Worm (Caenorhabditis elegans) whole organism, midembryonic: ENCODE data around the gene K07C11.10.

Experiments
- T22C8.4 ChIP-seq: fragments of 200-800 bp; sonication (Bioruptor generic); IDR thresholded peaks from 2 replicates; pipeline ENCODE4 v1.3.6; 2022; ENCODE audit warnings: missing genetic modification characterization, missing compliant biosample characterization
- cog-1 ChIP-seq: sonication (generic microtip); optimal IDR thresholded peaks from 2 replicates; lab custom pipeline; 2016; ENCODE audit warnings: missing genetic modification characterization, missing compliant biosample characterization
- flt-1 ChIP-seq: fragments of 200-800 bp; sonication (Bioruptor generic); IDR thresholded peaks from 2 replicates; pipeline ENCODE4 v1.3.6; 2022; ENCODE audit warnings: missing genetic modification characterization, missing compliant biosample characterization
- klf-2 ChIP-seq: fragments of 200-800 bp; sonication (Bioruptor generic); conservative IDR thresholded peaks from 2 replicates; pipeline ENCODE4 v1.3.6; 2022; ENCODE audit warnings: missing genetic modification reagents, missing genetic modification characterization, missing compliant biosample characterization
- med-1 ChIP-seq: sonication (generic microtip); optimal IDR thresholded peaks from 2 replicates; lab custom pipeline; 2017; ENCODE audit warnings: missing genetic modification characterization, mild to moderate bottlenecking, missing compliant biosample characterization, antibody characterized with exemption, missing genetic modification reagents; ENCODE audit not compliant: insufficient read depth
- ref-1 ChIP-seq: fragments of 200-800 bp; sonication (Bioruptor generic); conservative IDR thresholded peaks from 2 replicates; pipeline ENCODE4 v1.3.6; 2022; ENCODE audit warnings: missing genetic modification reagents, missing genetic modification characterization, missing compliant biosample characterization
- tab-1 ChIP-seq: fragments of 200-800 bp; sonication (Bioruptor generic); IDR thresholded peaks from 2 replicates; pipeline ENCODE4 v1.3.6; 2022; ENCODE audit warnings: missing genetic modification characterization, missing compliant biosample characterization
- ztf-23 ChIP-seq: fragments of 200-800 bp; sonication (Bioruptor generic); IDR thresholded peaks from 2 replicates; pipeline ENCODE4 v1.3.6; 2022; ENCODE audit warnings: missing genetic modification reagents, missing genetic modification characterization, missing compliant biosample characterization
- ztf-29 ChIP-seq: fragments of 200-800 bp; sonication (Bioruptor generic); IDR thresholded peaks from 2 replicates; pipeline ENCODE4 v1.3.6; 2022; ENCODE audit warnings: missing genetic modification reagents, missing genetic modification characterization, missing compliant biosample characterization

The K07C11.10 gene

ce11 chrV:8226812-8227211 is at the start of gene K07C11.10:
K07C11.10 (minus strand) TSS chrV:8226912.
- TF ChIP-seq ztf-23 (GFP tag; lab: Robert Waterston, UW), result no peak
- no peak for TF ChIP-seq cog-1 (tag; lab: Kevin White, UChicago)
- TF ChIP-seq tab-1 (GFP tag; lab: Robert Waterston, UW), result no peak
- TF ChIP-seq ztf-29 (GFP tag; lab: Robert Waterston, UW), result no peak
- no peak for TF ChIP-seq med-1 (GFP tag; lab: Kevin White, UChicago)
- TF ChIP-seq flt-1 (GFP tag; lab: Robert Waterston, UW), result no peak
- no peak for TF ChIP-seq ref-1 (GFP tag; lab: Robert Waterston, UW)
- no peak for TF ChIP-seq T22C8.4 (GFP tag; lab: Robert Waterston, UW)
- TF ChIP-seq klf-2 (GFP tag; lab: Robert Waterston, UW), result no peak

ce11 chrV:8271995-8272394 is 45.3 kb upstream of the K07C11.10 start, which contains the start of gene asp-5:
asp-5 (plus strand) TSS chrV:8272385.
- TF ChIP-seq ztf-29 (GFP tag; lab: Robert Waterston, UW) (no peak), flt-1 (GFP tag; lab: Robert Waterston, UW) (no peak), cog-1 (tag; lab: Kevin White, UChicago) (no peak), klf-2 (GFP tag; lab: Robert Waterston, UW) (no peak), tab-1 (GFP tag; lab: Robert Waterston, UW) (no peak), T22C8.4 (GFP tag; lab: Robert Waterston, UW) (no peak), ztf-23 (GFP tag; lab: Robert Waterston, UW) (no peak), ref-1 (GFP tag; lab: Robert Waterston, UW) (no peak), med-1 (GFP tag; lab: Kevin White, UChicago) (no peak)

ce11 chrV:8271395-8271794 is 44.7 kb upstream of the K07C11.10 start:
- TF ChIP-seq flt-1 (GFP tag; lab: Robert Waterston, UW) (no peak), T22C8.4 (GFP tag; lab: Robert Waterston, UW) (no peak), ztf-23 (GFP tag; lab: Robert Waterston, UW) (no peak), med-1 (GFP tag; lab: Kevin White, UChicago) (no peak), ztf-29 (GFP tag; lab: Robert Waterston, UW) (no peak), ref-1 (GFP tag; lab: Robert Waterston, UW) (no peak), cog-1 (tag; lab: Kevin White, UChicago) (no peak), klf-2 (GFP tag; lab: Robert Waterston, UW) (no peak), tab-1 (GFP tag; lab: Robert Waterston, UW) (no peak)

- TF ChIP-seq T22C8.4 (GFP tag; lab: Robert Waterston, UW) (no peak), tab-1 (GFP tag; lab: Robert Waterston, UW) (no peak), ztf-23 (GFP tag; lab: Robert Waterston, UW) (no peak), med-1 (GFP tag; lab: Kevin White, UChicago) (no peak), flt-1 (GFP tag; lab: Robert Waterston, UW) (no peak), klf-2 (GFP tag; lab: Robert Waterston, UW) (no peak), ref-1 (GFP tag; lab: Robert Waterston, UW) (no peak), cog-1 (tag; lab: Kevin White, UChicago) (no peak), ztf-29 (GFP tag; lab: Robert Waterston, UW) (no peak)
Observed at ce11 chrV:8269878-8270277, 43.2 kb upstream of the K07C11.10 start.

ce11 chrV:8268902-8269301 is 42.2 kb upstream of the K07C11.10 start, which contains the start of the genes asp-6 and asp-12:
asp-6 (minus strand) TSS chrV:8268937.
asp-12 (plus strand) TSS chrV:8269210.
- TF ChIP-seq T22C8.4 (GFP tag; lab: Robert Waterston, UW) (no peak), tab-1 (GFP tag; lab: Robert Waterston, UW) (no peak), ztf-23 (GFP tag; lab: Robert Waterston, UW) (no peak), cog-1 (tag; lab: Kevin White, UChicago) (no peak)

DNA sequence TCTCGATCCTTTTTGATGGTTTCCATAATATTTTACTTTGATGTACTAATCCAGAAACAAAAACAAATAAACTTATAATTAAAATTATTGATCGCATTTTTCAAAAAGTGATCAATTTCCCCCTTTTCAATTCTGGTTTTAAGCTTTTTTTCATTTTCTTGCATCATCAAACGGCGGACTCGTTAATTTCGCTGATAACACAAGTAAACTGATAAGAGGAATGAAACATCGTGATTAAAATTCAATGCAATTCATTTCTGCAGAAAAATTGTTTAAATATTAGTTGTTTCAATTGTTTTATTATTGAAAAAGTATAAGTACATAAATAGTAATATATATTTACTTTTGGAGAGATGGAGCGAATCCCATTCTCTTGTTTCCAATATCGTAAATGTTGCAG is 40.6 kb upstream of the K07C11.10 start:
- no peak for TF ChIP-seq ztf-23 (GFP tag; lab: Robert Waterston, UW)
- TF ChIP-seq flt-1 (GFP tag; lab: Robert Waterston, UW), result no peak
- no peak for TF ChIP-seq tab-1 (GFP tag; lab: Robert Waterston, UW)
- no peak for TF ChIP-seq T22C8.4 (GFP tag; lab: Robert Waterston, UW)
- TF ChIP-seq cog-1 (tag; lab: Kevin White, UChicago), result no peak
- TF ChIP-seq klf-2 (GFP tag; lab: Robert Waterston, UW), result no peak

DNA sequence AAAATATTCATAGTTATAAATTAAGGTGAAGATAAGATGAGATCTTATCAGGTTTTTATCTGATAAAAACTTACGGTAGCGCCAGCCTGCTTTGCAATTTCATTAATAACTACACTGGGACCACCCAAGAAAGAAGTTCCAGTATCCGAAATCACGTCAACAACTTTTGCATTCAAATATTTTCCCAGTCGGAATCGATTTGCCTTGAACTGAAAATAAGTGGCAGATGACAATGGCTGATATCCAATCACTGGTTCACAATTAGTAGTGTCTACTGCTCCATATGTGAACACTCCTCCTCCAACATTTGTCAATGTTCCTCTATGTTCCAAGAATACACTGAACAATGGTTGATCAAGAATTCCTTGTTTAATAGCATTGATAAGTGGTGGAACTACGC is 39.5 kb upstream of the K07C11.10 start, which contains the start of gene F21F8.5:
Gene F21F8.5, minus strand, starts transcription at position 101 of the 400 bp plus-strand sequence.
- no peak for TF ChIP-seq tab-1 (GFP tag; lab: Robert Waterston, UW)

DNA sequence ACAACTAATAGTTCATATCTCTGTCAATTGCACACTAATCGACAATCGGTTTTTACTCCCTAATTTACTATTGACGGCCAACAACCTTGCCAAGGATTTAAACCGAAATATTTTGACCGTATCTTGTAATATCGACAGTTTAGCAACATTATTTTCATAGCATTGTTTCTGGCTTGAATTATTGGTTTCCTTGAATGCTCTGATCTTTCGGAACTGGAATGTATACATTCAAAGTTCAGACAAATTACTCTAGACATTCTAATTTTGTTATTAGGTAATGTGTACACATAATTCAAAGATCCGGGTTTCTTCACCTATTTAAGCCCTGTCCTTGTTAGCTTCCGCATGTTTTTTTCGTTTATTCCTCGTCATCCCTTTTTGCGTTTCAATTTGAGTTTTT is 37.2 kb upstream of the K07C11.10 start, which contains the start of gene C16D9.9:
Gene C16D9.9, plus strand, starts transcription at position 301 of the 400 bp plus-strand sequence.
- TF ChIP-seq cog-1 (tag; lab: Kevin White, UChicago) (no peak), ztf-29 (GFP tag; lab: Robert Waterston, UW) (no peak), ztf-23 (GFP tag; lab: Robert Waterston, UW) (no peak), flt-1 (GFP tag; lab: Robert Waterston, UW) (no peak), T22C8.4 (GFP tag; lab: Robert Waterston, UW) (no peak), klf-2 (GFP tag; lab: Robert Waterston, UW) (no peak), tab-1 (GFP tag; lab: Robert Waterston, UW) (no peak), med-1 (GFP tag; lab: Kevin White, UChicago) (no peak), ref-1 (GFP tag; lab: Robert Waterston, UW) (no peak)

DNA sequence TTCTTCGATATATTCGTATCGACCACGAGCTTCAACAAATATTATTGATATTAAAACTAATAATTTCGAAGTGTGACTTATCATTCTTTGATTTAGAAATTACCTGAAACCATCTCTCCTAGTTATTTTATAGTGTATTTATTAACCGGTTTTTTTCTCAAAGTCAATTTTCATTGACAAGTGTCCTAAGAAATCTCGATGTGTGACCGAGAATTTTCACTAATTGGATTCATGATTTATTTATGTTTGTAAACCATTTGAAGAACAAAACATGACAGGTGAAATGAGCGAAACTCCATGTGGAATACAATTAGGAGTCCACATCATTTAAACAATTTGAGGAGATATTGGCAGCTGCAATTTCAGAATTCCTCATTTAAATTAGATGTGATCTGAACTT is 36.8 kb upstream of the K07C11.10 start, which contains the start of gene C16D9.8:
Gene C16D9.8, minus strand, starts transcription at position 101 of the 400 bp plus-strand sequence.
- TF ChIP-seq ref-1 (GFP tag; lab: Robert Waterston, UW) (no peak), flt-1 (GFP tag; lab: Robert Waterston, UW) (no peak), med-1 (GFP tag; lab: Kevin White, UChicago) (no peak), ztf-23 (GFP tag; lab: Robert Waterston, UW) (no peak), ztf-29 (GFP tag; lab: Robert Waterston, UW) (no peak), cog-1 (tag; lab: Kevin White, UChicago) (no peak), klf-2 (GFP tag; lab: Robert Waterston, UW) (no peak), tab-1 (GFP tag; lab: Robert Waterston, UW) (no peak), T22C8.4 (GFP tag; lab: Robert Waterston, UW) (no peak)
